Worm (Caenorhabditis elegans): Measurements from ENCODE around the gene git-1.

Gene git-1

ce11 chrX:10569185-10569584 is 44.5 kb downstream of the git-1 start, which contains the start of gene bet-2:
Gene bet-2, plus strand, starts transcription at chrX:10569273.
- TF ChIP-seq cebp-1 (GFP tag; IDR thresholded peaks at IDR 0.05), result no peak
- TF ChIP-seq cebp-1 (tag; optimal IDR thresholded peaks at IDR 0.05), result no peak
- TF ChIP-seq ceh-79 (tag; optimal IDR thresholded peaks at IDR 0.05), result no peak
- no peak for TF ChIP-seq unc-130 (GFP tag; optimal IDR thresholded peaks at IDR 0.05)
- no peak for TF ChIP-seq bed-2 (GFP tag; IDR thresholded peaks at IDR 0.05)
- TF ChIP-seq somi-1 (GFP tag; optimal IDR thresholded peaks at IDR 0.05), result no peak
- no peak for TF ChIP-seq nhr-179 (tag; optimal IDR thresholded peaks at IDR 0.05)
- no peak for TF ChIP-seq egrh-3 (GFP tag; IDR thresholded peaks at IDR 0.05)
- TF ChIP-seq lsy-27 (tag; optimal IDR thresholded peaks at IDR 0.05; ENCODE audit: borderline replicate concordance, insufficient read depth), result no peak
- no peak for TF ChIP-seq ekl-4 (GFP tag; IDR thresholded peaks at IDR 0.05)
- no peak for TF ChIP-seq ceh-27 (GFP tag; optimal IDR thresholded peaks at IDR 0.05)
- no peak for TF ChIP-seq C06A6.2 (GFP tag; conservative IDR thresholded peaks at IDR 0.05)
- no peak for TF ChIP-seq D2030.7 (GFP tag; IDR thresholded peaks at IDR 0.05)
- no peak for TF ChIP-seq tbx-9 (tag; optimal IDR thresholded peaks at IDR 0.05; ENCODE audit: borderline replicate concordance)
- TF ChIP-seq mxl-1 (tag; optimal IDR thresholded peaks at IDR 0.05), result no peak
- no peak for TF ChIP-seq nfya-1 (tag; optimal IDR thresholded peaks at IDR 0.05; ENCODE audit: borderline replicate concordance, insufficient read depth)
- TF ChIP-seq repo-1 (tag; optimal IDR thresholded peaks at IDR 0.05), result no peak

DNA sequence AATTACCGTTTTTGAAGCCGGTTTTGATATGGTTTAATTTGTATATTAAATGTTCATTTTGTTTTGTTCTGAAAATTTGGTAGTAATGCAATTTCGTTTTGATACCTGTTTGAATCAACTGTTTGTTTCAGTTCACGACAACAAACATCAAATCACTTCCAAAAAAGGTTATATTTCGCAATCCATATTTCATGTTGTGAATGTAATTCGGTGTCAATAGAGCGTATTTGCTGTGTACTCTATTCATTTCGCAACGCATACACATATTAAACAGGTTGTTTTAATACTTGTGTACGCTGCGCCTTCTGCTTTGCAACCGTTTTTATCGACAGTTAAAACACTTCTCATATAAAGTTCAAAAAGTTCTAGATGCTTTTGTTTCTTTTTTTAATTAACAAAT is 51.7 kb downstream of the git-1 start:
- TF ChIP-seq ztf-26 (tag; optimal IDR thresholded peaks at IDR 0.05) (no peak), nhr-90 (tag; optimal IDR thresholded peaks at IDR 0.05) (no peak), T07F8.4 (tag; optimal IDR thresholded peaks at IDR 0.05) (no peak), nhr-120 (GFP tag; IDR thresholded peaks at IDR 0.05) (no peak), nhr-80 (tag; optimal IDR thresholded peaks at IDR 0.05) (peak; percentile 66), B0019.2 (GFP tag; conservative IDR thresholded peaks at IDR 0.05) (no peak), attf-5 (GFP tag; optimal IDR thresholded peaks at IDR 0.05) (peak; percentile 73), dox-1 (GFP tag; IDR thresholded peaks at IDR 0.05) (no peak), F23B12.7 (tag; optimal IDR thresholded peaks at IDR 0.05; ENCODE audit: insufficient read depth) (no peak), unc-130 (GFP tag; optimal IDR thresholded peaks at IDR 0.05) (no peak), nfya-1 (tag; optimal IDR thresholded peaks at IDR 0.05; ENCODE audit: borderline replicate concordance, insufficient read depth) (no peak), rec-8 (tag; optimal IDR thresholded peaks at IDR 0.05) (no peak), egrh-3 (GFP tag; IDR thresholded peaks at IDR 0.05) (no peak), B0261.1 (tag; optimal IDR thresholded peaks at IDR 0.05) (no peak), Y56A3A.18 (GFP tag; IDR thresholded peaks at IDR 0.05) (no peak), Y79H2A.3 (GFP tag; conservative IDR thresholded peaks at IDR 0.05) (no peak), ceh-27 (GFP tag; optimal IDR thresholded peaks at IDR 0.05) (peak; percentile 8), mcd-1 (GFP tag; IDR thresholded peaks at IDR 0.05) (peak; percentile 67), lin-40 (tag; optimal IDR thresholded peaks at IDR 0.05) (peak; percentile 54), cebp-1 (GFP tag; IDR thresholded peaks at IDR 0.05) (peak; percentile 99), cebp-1 (tag; optimal IDR thresholded peaks at IDR 0.05) (peak; percentile 100), ceh-79 (tag; optimal IDR thresholded peaks at IDR 0.05) (no peak), C06A6.2 (GFP tag; conservative IDR thresholded peaks at IDR 0.05) (no peak), K12H6.12 (tag; optimal IDR thresholded peaks at IDR 0.05) (peak; percentile 42), pbrm-1 (GFP tag; IDR thresholded peaks at IDR 0.05) (no peak)

DNA sequence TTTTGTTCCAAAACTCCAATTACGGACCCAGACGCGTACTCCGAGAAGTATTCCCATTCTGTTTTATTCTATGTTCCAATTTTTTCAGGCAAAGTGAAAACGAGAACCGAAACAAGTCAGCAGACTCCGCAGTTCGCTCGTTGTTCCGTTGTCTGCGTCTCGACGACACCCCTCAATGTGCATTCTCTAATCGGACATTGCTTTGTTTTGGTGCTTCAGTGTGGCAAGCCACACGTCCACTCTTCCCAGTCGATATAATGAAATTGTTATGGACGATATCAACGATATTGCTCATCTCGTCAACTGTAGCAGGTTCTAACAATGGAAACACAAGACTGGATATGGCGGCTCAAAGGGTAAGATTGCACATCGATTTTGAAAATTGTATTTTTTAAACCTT is 52.2 kb downstream of the git-1 start, which contains the start of gene nhx-5:
TSS of gene nhx-5 (plus strand) at position 82 of the 400 bp plus-strand sequence.
- TF ChIP-seq D2030.7 (GFP tag; IDR thresholded peaks at IDR 0.05) (no peak), nfyb-1 (GFP tag; IDR thresholded peaks at IDR 0.05) (0 out of 2 replicates have a peak, but pooled peaks have one; percentile 35)
